Worm (Caenorhabditis elegans) whole organism, midembryonic: Measurements from ENCODE around the gene C27H5.12.

Source experiments
- T22C8.4 ChIP-seq: fragments of 200-800 bp; sonication (Bioruptor generic); IDR thresholded peaks from 2 replicates; pipeline ENCODE4 v1.3.6; 2022; ENCODE audit warnings: missing genetic modification characterization, missing compliant biosample characterization
- cog-1 ChIP-seq: sonication (generic microtip); optimal IDR thresholded peaks from 2 replicates; lab custom pipeline; 2016; ENCODE audit warnings: missing genetic modification characterization, missing compliant biosample characterization
- flt-1 ChIP-seq: fragments of 200-800 bp; sonication (Bioruptor generic); IDR thresholded peaks from 2 replicates; pipeline ENCODE4 v1.3.6; 2022; ENCODE audit warnings: missing genetic modification characterization, missing compliant biosample characterization
- klf-2 ChIP-seq: fragments of 200-800 bp; sonication (Bioruptor generic); conservative IDR thresholded peaks from 2 replicates; pipeline ENCODE4 v1.3.6; 2022; ENCODE audit warnings: missing genetic modification reagents, missing genetic modification characterization, missing compliant biosample characterization
- med-1 ChIP-seq: sonication (generic microtip); optimal IDR thresholded peaks from 2 replicates; lab custom pipeline; 2017; ENCODE audit warnings: missing genetic modification characterization, mild to moderate bottlenecking, missing compliant biosample characterization, antibody characterized with exemption, missing genetic modification reagents; ENCODE audit not compliant: insufficient read depth
- ref-1 ChIP-seq: fragments of 200-800 bp; sonication (Bioruptor generic); conservative IDR thresholded peaks from 2 replicates; pipeline ENCODE4 v1.3.6; 2022; ENCODE audit warnings: missing genetic modification reagents, missing genetic modification characterization, missing compliant biosample characterization
- tab-1 ChIP-seq: fragments of 200-800 bp; sonication (Bioruptor generic); IDR thresholded peaks from 2 replicates; pipeline ENCODE4 v1.3.6; 2022; ENCODE audit warnings: missing genetic modification characterization, missing compliant biosample characterization
- ztf-23 ChIP-seq: fragments of 200-800 bp; sonication (Bioruptor generic); IDR thresholded peaks from 2 replicates; pipeline ENCODE4 v1.3.6; 2022; ENCODE audit warnings: missing genetic modification reagents, missing genetic modification characterization, missing compliant biosample characterization
- ztf-29 ChIP-seq: fragments of 200-800 bp; sonication (Bioruptor generic); IDR thresholded peaks from 2 replicates; pipeline ENCODE4 v1.3.6; 2022; ENCODE audit warnings: missing genetic modification reagents, missing genetic modification characterization, missing compliant biosample characterization

C27H5.12 gene

DNA sequence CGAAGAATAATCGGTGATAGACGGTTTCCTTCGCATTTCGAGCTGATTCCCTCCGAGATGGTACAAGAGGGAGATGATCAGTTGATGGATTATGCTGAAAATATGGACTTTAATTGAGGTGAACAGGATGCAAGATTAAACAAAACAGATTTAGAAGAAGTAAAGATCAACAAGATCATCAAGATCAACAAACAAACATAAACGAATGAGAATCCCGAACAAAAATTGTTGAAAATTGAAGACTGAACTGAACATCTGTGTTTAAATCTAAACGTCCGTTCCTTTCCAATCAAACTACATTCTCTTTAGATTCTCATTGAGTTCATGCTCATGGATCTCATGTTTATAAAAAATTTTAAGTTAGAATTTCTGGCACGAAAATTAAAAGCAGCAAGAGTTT lies 13.4 kb upstream of the C27H5.12 start, which contains the start of gene glc-4:
TSS of gene glc-4 (minus strand) at position 101 of the 400 bp plus-strand sequence.
- no peak for TF ChIP-seq flt-1 (GFP tag; lab: Robert Waterston, UW)
- no peak for TF ChIP-seq ztf-29 (GFP tag; lab: Robert Waterston, UW)
- TF ChIP-seq med-1: no peak
- TF ChIP-seq T22C8.4 (GFP tag; lab: Robert Waterston, UW): no peak
- TF ChIP-seq cog-1 (tag; lab: Kevin White, UChicago): no peak
- no peak for TF ChIP-seq ref-1 (GFP tag; lab: Robert Waterston, UW)
- no peak for TF ChIP-seq klf-2 (GFP tag; lab: Robert Waterston, UW)

DNA sequence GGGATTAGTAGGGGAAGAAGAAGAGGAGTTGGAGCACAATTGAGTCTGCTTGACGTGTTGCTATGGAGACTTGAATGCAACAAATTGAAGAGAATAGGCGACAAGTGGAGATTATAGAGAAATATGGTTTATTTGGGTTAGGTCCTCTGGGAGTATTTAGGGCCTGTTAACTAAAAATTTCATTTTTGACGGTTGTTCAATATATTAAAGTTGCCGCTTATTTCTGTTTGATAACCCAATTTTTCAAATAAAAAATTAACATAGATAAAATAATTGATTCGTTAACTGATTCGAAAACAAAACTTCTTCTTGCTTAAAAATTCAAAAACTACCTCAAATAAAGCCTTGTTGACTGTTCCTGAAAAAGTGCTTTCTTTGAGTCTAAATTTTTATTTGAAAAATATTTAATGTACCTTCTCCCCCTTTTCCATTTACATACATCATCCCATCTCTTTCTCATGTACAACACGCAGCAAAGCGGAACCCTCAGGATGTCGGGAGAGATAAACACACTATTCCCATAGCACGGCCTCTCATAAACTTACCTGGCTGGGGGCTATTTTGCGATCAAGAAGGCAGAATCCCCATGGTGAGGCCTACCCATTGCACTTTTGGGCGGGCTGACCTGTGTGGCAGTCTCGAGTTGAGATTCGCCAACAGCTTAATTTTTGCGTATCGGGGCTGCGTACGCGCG lies 10.0 kb upstream of the C27H5.12 start, which contains the start of gene dyf-13:
TSS of gene dyf-13 (minus strand) at position 51 of the 694 bp plus-strand sequence.
- TF ChIP-seq flt-1 (GFP tag; lab: Robert Waterston, UW) (no peak), ztf-29 (GFP tag; lab: Robert Waterston, UW) (no peak), tab-1 (GFP tag; lab: Robert Waterston, UW) (no peak), T22C8.4 (GFP tag; lab: Robert Waterston, UW) (no peak), ref-1 (GFP tag; lab: Robert Waterston, UW) (no peak), klf-2 (GFP tag; lab: Robert Waterston, UW) (no peak), ztf-23 (GFP tag; lab: Robert Waterston, UW) (no peak), cog-1 (tag; lab: Kevin White, UChicago) (no peak), med-1 (no peak)

DNA sequence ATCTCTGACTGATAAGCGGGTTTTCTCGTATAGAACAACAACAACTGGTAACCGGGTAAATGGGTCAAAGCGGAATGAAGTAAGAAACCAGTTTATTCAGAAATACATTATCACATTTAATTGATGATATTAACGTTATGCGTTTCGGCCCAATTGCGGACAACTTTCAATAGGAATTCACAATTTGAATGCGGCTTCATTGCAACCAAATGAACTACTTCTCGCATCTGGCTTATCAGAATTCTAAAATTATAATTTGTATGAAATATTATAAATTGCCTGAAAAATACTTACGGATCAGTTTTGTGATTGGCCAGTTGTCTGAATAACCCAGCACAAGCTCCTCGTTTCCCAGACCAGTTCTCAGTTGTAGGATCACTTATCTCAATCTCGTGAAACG lies 7.3 kb upstream of the C27H5.12 start, which contains the start of gene col-36:
TSS of gene col-36 (minus strand) at position 101 of the 400 bp plus-strand sequence.
- no peak for TF ChIP-seq med-1
- TF ChIP-seq ztf-23 (GFP tag; lab: Robert Waterston, UW): no peak
- TF ChIP-seq ztf-29 (GFP tag; lab: Robert Waterston, UW): no peak
- TF ChIP-seq flt-1 (GFP tag; lab: Robert Waterston, UW): no peak
- TF ChIP-seq klf-2 (GFP tag; lab: Robert Waterston, UW): no peak
- TF ChIP-seq cog-1 (tag; lab: Kevin White, UChicago): no peak

DNA sequence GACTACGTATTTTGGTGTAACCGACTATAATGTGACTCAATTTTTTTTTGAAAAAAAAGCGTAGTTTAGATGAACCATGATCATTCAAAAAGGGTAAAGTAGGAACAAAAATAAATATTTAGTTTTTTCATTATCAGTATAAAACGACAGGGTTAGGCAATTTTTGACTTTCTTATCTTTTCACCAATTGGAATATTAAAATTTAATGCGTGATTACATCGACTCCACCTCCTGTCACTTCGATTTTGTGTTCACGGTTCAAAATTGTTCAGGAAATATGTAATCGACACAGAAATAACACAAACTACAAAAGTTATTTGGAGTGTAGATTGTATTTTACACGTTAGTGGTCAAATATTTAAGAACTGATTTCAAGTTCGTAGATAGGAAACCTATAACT lies 5.4 kb upstream of the C27H5.12 start:
- TF ChIP-seq klf-2 (GFP tag; lab: Robert Waterston, UW) (no peak), ztf-23 (GFP tag; lab: Robert Waterston, UW) (no peak), ztf-29 (GFP tag; lab: Robert Waterston, UW) (no peak), flt-1 (GFP tag; lab: Robert Waterston, UW) (no peak), ref-1 (GFP tag; lab: Robert Waterston, UW) (no peak), med-1 (no peak), cog-1 (tag; lab: Kevin White, UChicago) (no peak), tab-1 (GFP tag; lab: Robert Waterston, UW) (no peak)

DNA sequence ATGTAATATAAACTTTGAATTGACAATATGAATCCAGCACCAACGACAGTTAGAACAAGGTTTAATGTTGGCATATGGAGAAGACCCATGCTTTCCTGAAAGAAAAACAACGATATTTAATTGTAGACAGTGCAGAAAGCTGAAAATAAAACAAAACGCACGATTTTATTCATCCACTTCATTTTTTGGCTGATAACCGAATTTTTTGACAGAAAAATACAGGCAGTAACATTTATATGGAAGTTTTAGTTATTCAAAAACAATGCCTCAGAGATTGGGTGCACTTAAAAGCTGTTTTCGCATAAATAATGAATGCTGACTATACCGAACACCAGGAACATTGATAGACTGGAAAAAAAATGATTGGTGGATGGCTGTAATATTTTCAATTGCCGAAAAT lies 4.3 kb upstream of the C27H5.12 start, which contains the start of gene mfsd-13.2:
TSS of gene mfsd-13.2 (minus strand) at position 101 of the 400 bp plus-strand sequence.
- TF ChIP-seq T22C8.4 (GFP tag; lab: Robert Waterston, UW) (no peak), ztf-23 (GFP tag; lab: Robert Waterston, UW) (no peak)

DNA sequence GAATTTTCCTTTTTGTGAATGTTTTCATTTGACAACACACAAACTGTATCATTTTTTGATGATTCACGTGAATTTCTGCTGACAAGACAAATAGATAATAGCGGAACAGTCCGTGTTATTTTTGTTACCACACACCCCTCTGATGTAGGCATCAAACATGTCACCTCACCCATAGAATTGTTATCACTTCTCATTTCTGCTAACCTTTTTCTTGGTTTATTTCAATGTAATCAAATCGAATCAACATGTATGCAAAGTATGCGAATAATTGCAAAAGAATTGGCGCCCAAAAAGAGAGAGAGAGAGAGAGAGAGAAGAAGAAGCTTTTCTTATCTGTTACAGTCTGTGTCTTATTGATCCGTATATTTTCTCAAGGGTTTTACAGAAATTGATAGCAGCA lies 4.0 kb downstream of the C27H5.12 start:
- TF ChIP-seq ref-1 (GFP tag; lab: Robert Waterston, UW): no peak
- TF ChIP-seq med-1: no peak
- no peak for TF ChIP-seq cog-1 (tag; lab: Kevin White, UChicago)

DNA sequence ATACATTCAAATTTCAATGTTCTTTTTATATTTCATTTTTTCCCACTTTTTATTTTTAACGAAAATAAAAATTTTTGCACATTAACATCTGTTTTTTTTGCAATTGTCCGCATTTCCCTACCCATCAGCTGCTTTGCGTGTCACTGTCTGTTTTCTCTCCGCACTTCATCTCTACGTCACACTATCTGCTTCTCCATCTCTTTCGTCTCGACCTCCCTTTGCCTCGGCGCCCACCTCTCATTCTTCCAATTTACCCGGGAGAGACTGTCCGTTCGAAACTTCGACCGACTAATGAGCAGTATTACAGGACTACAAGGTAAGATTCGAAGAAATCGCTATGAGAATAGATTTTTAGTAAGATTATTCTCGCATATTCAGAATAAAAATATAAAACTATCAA lies 6.0 kb downstream of the C27H5.12 start, which contains the start of gene C27H5.2:
TSS of gene C27H5.2 (plus strand) at position 190 of the 400 bp plus-strand sequence.
- TF ChIP-seq tab-1 (GFP tag; lab: Robert Waterston, UW) (no peak), med-1 (no peak), ztf-29 (GFP tag; lab: Robert Waterston, UW) (no peak), flt-1 (GFP tag; lab: Robert Waterston, UW) (no peak), T22C8.4 (GFP tag; lab: Robert Waterston, UW) (no peak), ztf-23 (GFP tag; lab: Robert Waterston, UW) (no peak), ref-1 (GFP tag; lab: Robert Waterston, UW) (no peak)

DNA sequence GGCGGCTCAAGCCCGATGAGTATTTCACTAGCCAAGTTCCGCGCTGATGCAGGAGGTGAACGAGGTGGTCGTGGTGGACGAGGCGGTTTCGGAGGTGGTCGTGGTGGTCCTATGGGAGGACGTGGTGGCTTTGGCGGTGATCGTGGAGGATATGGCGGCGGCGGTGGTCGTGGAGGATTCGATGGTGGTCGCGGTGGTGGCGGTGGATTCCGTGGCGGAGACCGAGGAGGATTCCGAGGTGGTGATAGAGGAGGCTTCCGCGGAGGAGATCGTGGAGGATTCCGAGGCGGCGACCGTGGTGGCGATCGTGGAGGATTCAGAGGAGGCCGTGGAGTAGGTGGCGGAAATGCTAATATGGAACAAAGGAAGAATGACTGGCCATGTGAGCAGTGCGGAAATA lies 6.7 kb downstream of the C27H5.12 start:
- TF ChIP-seq med-1 (no peak), klf-2 (GFP tag; lab: Robert Waterston, UW) (no peak), ztf-23 (GFP tag; lab: Robert Waterston, UW) (no peak), ztf-29 (GFP tag; lab: Robert Waterston, UW) (no peak), tab-1 (GFP tag; lab: Robert Waterston, UW) (no peak), T22C8.4 (GFP tag; lab: Robert Waterston, UW) (no peak), flt-1 (GFP tag; lab: Robert Waterston, UW) (no peak), cog-1 (tag; lab: Kevin White, UChicago) (no peak), ref-1 (GFP tag; lab: Robert Waterston, UW) (no peak)

DNA sequence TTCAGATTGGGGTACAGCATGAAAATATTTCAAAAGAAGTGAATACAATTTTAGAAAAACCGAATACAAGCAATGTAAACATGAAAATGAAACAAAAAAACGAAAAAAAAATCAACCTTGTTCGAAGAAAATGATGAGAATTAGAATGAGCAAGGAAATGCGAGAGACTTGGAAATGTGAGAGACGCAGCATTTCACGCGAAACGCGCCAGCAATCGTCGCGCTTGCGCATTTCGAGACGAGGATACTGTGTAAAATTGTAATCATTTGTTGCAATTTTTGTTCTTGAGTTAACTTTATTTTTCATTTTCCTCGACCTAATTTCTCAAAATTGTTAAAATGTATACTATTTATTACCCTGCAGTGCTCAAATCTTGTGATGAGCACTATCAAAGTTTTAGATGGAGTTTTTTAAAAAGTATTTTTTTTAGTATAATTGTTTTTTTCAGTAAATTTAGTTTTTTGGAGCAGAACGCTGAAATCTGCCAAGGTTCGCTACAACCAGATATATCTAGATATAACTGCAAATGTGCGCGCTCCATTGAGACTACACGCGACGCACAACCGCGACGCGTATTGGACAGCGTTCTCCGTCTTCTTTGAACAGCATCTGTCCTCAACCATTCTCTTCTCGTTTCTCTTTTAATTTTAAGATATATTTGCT lies 9.3 kb downstream of the C27H5.12 start, which contains the start of gene fust-1:
TSS of gene fust-1 (plus strand) at position 613 of the 663 bp plus-strand sequence.
- peak; percentile 56 for TF ChIP-seq med-1
- TF ChIP-seq cog-1 (tag; lab: Kevin White, UChicago): peak; percentile 94
- peak; percentile 72; the same call in 1 of the 2 replicates for TF ChIP-seq tab-1 (GFP tag; lab: Robert Waterston, UW)
- no peak for TF ChIP-seq ref-1 (GFP tag; lab: Robert Waterston, UW)
- no peak for TF ChIP-seq ztf-29 (GFP tag; lab: Robert Waterston, UW)
- TF ChIP-seq klf-2 (GFP tag; lab: Robert Waterston, UW): peak; percentile 69; the same call in 1 of the 2 replicates
- TF ChIP-seq flt-1 (GFP tag; lab: Robert Waterston, UW): peak; percentile 84
- TF ChIP-seq ztf-23 (GFP tag; lab: Robert Waterston, UW): peak; percentile 87
- no peak for TF ChIP-seq T22C8.4 (GFP tag; lab: Robert Waterston, UW)
